Worm (Caenorhabditis elegans) whole organism, young adult: ENCODE data around the gene R151.10.

Source experiments
- B0336.3 ChIP-seq: fragments of 200-800 bp; sonication (Bioruptor generic); IDR thresholded peaks from 2 replicates; pipeline ENCODE4 v1.3.6; 2022; ENCODE audit warnings: missing genetic modification characterization, missing compliant biosample characterization
- D2030.7 ChIP-seq: fragments of 200-800 bp; sonication (Bioruptor generic); IDR thresholded peaks from 2 replicates; pipeline ENCODE4 v1.3.6; 2022; ENCODE audit warnings: missing genetic modification reagents, missing genetic modification characterization, missing compliant biosample characterization
- F33H1.4 ChIP-seq: fragments of 200-800 bp; sonication (Bioruptor generic); IDR thresholded peaks from 2 replicates; pipeline ENCODE4 v1.3.6; 2022; ENCODE audit warnings: missing genetic modification reagents, missing genetic modification characterization, missing compliant biosample characterization
- F39B2.1 ChIP-seq: fragments of 200-800 bp; sonication (Bioruptor generic); IDR thresholded peaks from 2 replicates; pipeline ENCODE4 v1.3.6; 2022; ENCODE audit warnings: missing genetic modification reagents, missing genetic modification characterization, missing compliant biosample characterization
- F57C9.4 ChIP-seq: sonication (generic microtip); optimal IDR thresholded peaks from 2 replicates; lab custom pipeline; 2017; ENCODE audit warnings: mild to moderate bottlenecking, missing genetic modification characterization, missing compliant biosample characterization
- T07F8.4 ChIP-seq: sonication (generic microtip); optimal IDR thresholded peaks from 2 replicates; lab custom pipeline; 2016; ENCODE audit warnings: mild to moderate bottlenecking, missing genetic modification characterization, moderate library complexity, missing compliant biosample characterization
- Y56A3A.18 ChIP-seq: fragments of 200-800 bp; sonication (Bioruptor generic); IDR thresholded peaks from 2 replicates; pipeline ENCODE4 v1.3.6; 2022; ENCODE audit warnings: missing genetic modification reagents, missing genetic modification characterization, missing compliant biosample characterization
- ZK185.1 ChIP-seq: sonication (generic microtip); optimal IDR thresholded peaks from 2 replicates; lab custom pipeline; 2016; ENCODE audit warnings: mild to moderate bottlenecking, missing genetic modification characterization, missing compliant biosample characterization; ENCODE audit not compliant: poor library complexity, severe bottlenecking
- attf-3 ChIP-seq: fragments of 200-800 bp; sonication (Bioruptor generic); conservative IDR thresholded peaks from 2 replicates; pipeline ENCODE4 v1.3.6; 2022; ENCODE audit warnings: missing genetic modification reagents, missing genetic modification characterization, missing compliant biosample characterization
- ceh-27 ChIP-seq: fragments of 200-800 bp; sonication (Bioruptor generic); optimal IDR thresholded peaks from 2 replicates; lab custom pipeline; 2018; ENCODE audit warnings: mild to moderate bottlenecking, missing genetic modification characterization, moderate library complexity, missing compliant biosample characterization
- ceh-79 ChIP-seq: sonication (generic microtip); optimal IDR thresholded peaks from 2 replicates; lab custom pipeline; 2017; ENCODE audit warnings: mild to moderate bottlenecking, missing genetic modification characterization, missing compliant biosample characterization
- dpl-1 ChIP-seq: fragments of 150-350 bp; optimal IDR thresholded peaks from 2 replicates; lab custom pipeline; 2014; ENCODE audit warnings: missing biosample characterization, missing genetic modification reagents, missing genetic modification characterization
- efl-1 ChIP-seq: fragments of 150-350 bp; optimal IDR thresholded peaks from 2 replicates; lab custom pipeline; 2014; ENCODE audit warnings: missing biosample characterization, missing genetic modification reagents, missing genetic modification characterization
- hmg-1.2 ChIP-seq: fragments of 200-800 bp; sonication (Bioruptor generic); IDR thresholded peaks from 2 replicates; pipeline ENCODE4 v1.3.6; 2022; ENCODE audit warnings: missing genetic modification reagents, missing genetic modification characterization, missing compliant biosample characterization
- hmg-20 ChIP-seq: fragments of 200-800 bp; sonication (Bioruptor generic); IDR thresholded peaks from 2 replicates; pipeline ENCODE4 v1.3.6; 2022; ENCODE audit warnings: missing genetic modification reagents, missing genetic modification characterization, missing compliant biosample characterization
- hsf-1 ChIP-seq: fragments of 200-800 bp; sonication (Bioruptor generic); IDR thresholded peaks from 2 replicates; pipeline ENCODE4 v1.3.6; 2022; ENCODE audit warnings: missing genetic modification reagents, missing genetic modification characterization, missing compliant biosample characterization
- let-526 ChIP-seq: fragments of 200-800 bp; sonication (Bioruptor generic); IDR thresholded peaks from 2 replicates; pipeline ENCODE4 v1.3.6; 2022; ENCODE audit warnings: missing genetic modification reagents, missing genetic modification characterization, missing compliant biosample characterization
- lin-35 ChIP-seq, 3 experiments: fragments of 150-350 bp in 2 of 3; sonication (generic microtip) in 1 of 3; optimal IDR thresholded peaks; 2 replicates each; lab custom pipeline; 2014 to 2018; ENCODE audit warnings: missing biosample characterization in 3 of 3, missing genetic modification characterization in 3 of 3, missing genetic modification reagents in 3 of 3
- lin-40 ChIP-seq: sonication (generic microtip); optimal IDR thresholded peaks from 2 replicates; lab custom pipeline; 2016; ENCODE audit warnings: missing genetic modification characterization, mild to moderate bottlenecking, missing compliant biosample characterization, missing genotype, missing genetic modification reagents
- lin-54 ChIP-seq: fragments of 200-800 bp; sonication (Bioruptor generic); optimal IDR thresholded peaks from 2 replicates; lab custom pipeline; 2018; ENCODE audit warnings: mild to moderate bottlenecking, missing genetic modification characterization, missing compliant biosample characterization
- lsl-1 ChIP-seq: fragments of 200-800 bp; sonication (Bioruptor generic); optimal IDR thresholded peaks from 2 replicates; lab custom pipeline; 2018; ENCODE audit warnings: mild to moderate bottlenecking, missing genetic modification characterization, moderate library complexity, missing compliant biosample characterization
- mcd-1 ChIP-seq: fragments of 200-800 bp; sonication (Bioruptor generic); IDR thresholded peaks from 2 replicates; pipeline ENCODE4 v1.3.6; 2022; ENCODE audit warnings: missing genetic modification reagents, missing genetic modification characterization, missing compliant biosample characterization
- mel-28 ChIP-seq: sonication (generic microtip); optimal IDR thresholded peaks from 2 replicates; lab custom pipeline; 2016; ENCODE audit warnings: borderline replicate concordance, mild to moderate bottlenecking, missing genetic modification characterization, missing compliant biosample characterization
- rcor-1 ChIP-seq: fragments of 200-800 bp; sonication (Bioruptor generic); IDR thresholded peaks from 2 replicates; pipeline ENCODE4 v1.3.6; 2022; ENCODE audit warnings: missing genetic modification reagents, missing genetic modification characterization, missing compliant biosample characterization
- rec-8 ChIP-seq, 2 experiments: sonication (generic microtip); optimal IDR thresholded peaks; 2 replicates each; lab custom pipeline; 2016; ENCODE audit warnings: mild to moderate bottlenecking in 2 of 2, missing genetic modification characterization in 2 of 2, missing genetic modification reagents in 2 of 2, missing genotype in 2 of 2, missing biosample characterization in 1 of 2, missing compliant biosample characterization in 1 of 2, moderate library complexity in 1 of 2
- snpc-1.3 ChIP-seq: sonication (generic microtip); optimal IDR thresholded peaks from 2 replicates; lab custom pipeline; 2017; ENCODE audit warnings: missing genetic modification characterization, mild to moderate bottlenecking, missing compliant biosample characterization, antibody characterized with exemption, moderate library complexity, missing genotype, missing genetic modification reagents; ENCODE audit not compliant: insufficient read depth
- snpc-4 ChIP-seq, 5 experiments: fragments of 150-350 bp in 1 of 5; sonication (generic microtip) in 4 of 5; optimal IDR thresholded peaks; 2 replicates each; lab custom pipeline; 2014 to 2018; ENCODE audit warnings: missing genetic modification characterization in 5 of 5, missing biosample characterization in 3 of 5, antibody characterized with exemption in 2 of 5, mild to moderate bottlenecking in 2 of 5, missing compliant biosample characterization in 2 of 5, missing genotype in 2 of 5, moderate library complexity in 2 of 5, missing genetic modification reagents in 1 of 5
- somi-1 ChIP-seq: fragments of 200-800 bp; sonication (Bioruptor generic); optimal IDR thresholded peaks from 2 replicates; lab custom pipeline; 2018; ENCODE audit warnings: mild to moderate bottlenecking, missing genetic modification characterization, missing compliant biosample characterization
- tbp1 ChIP-seq: fragments of 200-800 bp; sonication (Bioruptor generic); optimal IDR thresholded peaks from 2 replicates; lab custom pipeline; 2018; ENCODE audit warnings: mild to moderate bottlenecking, missing genetic modification characterization, missing compliant biosample characterization
- unc-130 ChIP-seq: sonication (generic microtip); optimal IDR thresholded peaks from 2 replicates; lab custom pipeline; 2016; ENCODE audit warnings: missing genetic modification reagents, missing genetic modification characterization, missing compliant biosample characterization
- zim-3 ChIP-seq: sonication (generic microtip); optimal IDR thresholded peaks from 2 replicates; lab custom pipeline; 2017; ENCODE audit warnings: mild to moderate bottlenecking, missing genetic modification characterization, moderate library complexity, missing compliant biosample characterization
- ztf-18 ChIP-seq: sonication (generic microtip); optimal IDR thresholded peaks from 2 replicates; lab custom pipeline; 2016; ENCODE audit warnings: missing genotype, mild to moderate bottlenecking, missing genetic modification characterization, missing compliant biosample characterization

Gene R151.10

DNA sequence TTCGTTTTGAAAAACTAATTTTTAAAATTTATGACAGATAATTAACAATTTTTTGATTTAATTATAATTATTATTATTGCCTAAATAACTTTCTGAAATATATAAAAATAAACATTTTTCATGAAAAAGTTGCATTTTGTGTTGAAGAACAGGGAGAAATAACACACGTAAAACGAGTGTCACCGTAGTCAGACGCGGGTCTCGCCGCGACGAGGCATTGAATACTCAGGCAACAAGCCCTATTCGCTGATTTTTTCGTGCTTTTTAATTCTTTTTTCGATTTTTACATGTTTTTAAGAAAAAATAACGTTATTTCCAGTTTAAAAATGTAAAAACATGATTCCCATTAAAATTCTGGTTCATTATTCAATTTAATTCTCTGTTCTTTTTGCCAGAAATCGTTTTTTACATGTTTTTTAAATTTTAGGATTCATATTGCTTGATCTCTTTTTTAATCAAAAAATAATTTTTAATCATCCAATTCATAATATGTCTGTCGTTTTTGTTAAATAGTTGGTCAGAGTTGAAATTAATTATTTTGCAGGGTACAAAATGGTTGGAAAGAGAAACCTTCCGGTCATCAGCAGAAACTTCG, 22.7 kb downstream of the R151.10 start, which contains the start of gene rpl-6 (continued):
- TF ChIP-seq snpc-1.3 (tag; lab: Kevin White, UChicago) (peak; percentile 76), F39B2.1 (GFP tag; lab: Robert Waterston, UW) (no peak), zim-3 (no peak), hmg-1.2 (GFP tag; lab: Robert Waterston, UW) (peak; percentile 86), lin-35 (GFP tag; optimal IDR thresholded peaks at IDR 0.05; lab: Kevin White, UChicago) (peak in 1 of 3 experiments; percentile 86), T07F8.4 (tag; lab: Kevin White, UChicago) (no peak)
- TF ChIP-seq, all 124 proteins: peak for 47

DNA sequence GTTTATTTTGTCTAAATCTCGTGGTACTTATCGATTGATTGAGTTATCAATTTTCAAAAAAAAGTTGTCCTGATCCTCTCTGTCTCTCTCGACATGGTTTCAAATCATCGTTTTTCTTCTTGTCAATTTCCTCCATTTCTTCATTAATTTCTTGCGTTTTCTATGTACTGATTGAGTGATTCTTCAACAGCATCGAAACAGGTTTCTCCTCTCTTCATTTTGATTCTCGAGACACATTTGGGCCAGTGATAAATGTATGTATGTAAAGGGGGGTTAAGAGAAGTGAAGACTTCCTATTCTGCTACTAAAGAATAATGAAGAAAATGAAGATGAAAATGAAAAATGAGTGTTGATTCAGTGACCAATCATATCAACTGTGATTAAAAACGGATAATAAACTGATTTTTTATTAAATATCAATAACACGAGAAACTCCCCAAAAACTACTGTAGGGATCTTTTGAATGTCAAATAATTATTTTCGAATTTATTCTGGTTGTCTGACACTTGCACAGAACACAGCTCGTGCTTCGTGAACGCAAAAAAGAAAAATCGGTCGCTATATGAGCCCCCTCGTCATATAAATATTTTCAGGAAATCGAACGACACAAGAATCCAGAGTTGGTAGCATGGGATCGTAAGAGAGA, 27.5 kb downstream of the R151.10 start:
- TF ChIP-seq somi-1 (GFP tag; lab: Kevin White, UChicago) (peak; percentile 26), lin-40 (tag; lab: Kevin White, UChicago) (peak; percentile 20), snpc-4 (GFP tag; optimal IDR thresholded peaks at IDR 0.05; lab: Kevin White, UChicago) (no peak), snpc-4 (tag; optimal IDR thresholded peaks at IDR 0.05; lab: Kevin White, UChicago) (no peak)

DNA sequence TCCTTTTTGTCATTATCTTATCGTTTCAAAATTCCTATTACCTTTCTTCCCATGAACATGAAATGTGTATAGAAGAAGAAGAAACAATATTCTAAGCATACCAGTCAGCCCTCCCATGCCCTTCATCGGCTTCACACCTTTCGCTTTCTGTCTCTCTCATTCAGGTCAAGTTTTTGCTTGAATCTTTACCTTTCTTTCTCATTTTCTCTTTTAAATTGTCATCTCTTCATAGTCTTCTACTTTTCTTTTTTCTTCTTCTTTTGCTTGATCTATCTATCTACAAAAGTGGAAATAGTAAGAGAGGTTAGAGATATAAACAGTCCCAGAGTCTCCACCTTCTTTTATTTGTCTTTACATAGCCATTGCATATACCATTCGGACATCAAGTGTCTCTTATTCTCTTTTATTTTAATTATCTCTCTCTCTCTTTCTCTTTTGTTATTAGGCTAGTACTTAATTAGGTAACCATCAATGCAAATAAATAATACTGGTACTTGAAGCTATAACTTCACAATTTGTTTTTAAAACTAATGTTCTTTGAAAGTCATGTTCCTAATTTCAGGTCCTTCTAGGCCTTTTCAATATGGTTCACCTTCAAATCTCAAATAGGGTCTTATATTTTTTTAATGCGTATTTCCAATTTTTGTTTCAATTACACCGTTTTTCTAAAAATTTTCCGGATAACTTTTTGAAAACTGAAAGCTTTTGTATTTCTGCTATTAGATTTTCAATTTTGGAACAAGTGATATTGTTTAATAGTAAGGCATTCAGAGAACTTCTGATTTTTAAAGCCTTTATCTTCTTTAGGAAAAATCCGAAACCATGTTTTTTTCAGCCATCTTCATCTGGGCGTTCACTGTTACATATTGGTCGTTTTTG, 29.1 kb downstream of the R151.10 start, which contains the start of gene dpy-31:
Gene dpy-31, plus strand, starts transcription at position 829 of the 879 bp plus-strand sequence.
- TF ChIP-seq hsf-1 (GFP tag; lab: Robert Waterston, UW) (no peak), Y56A3A.18 (no peak), tbp1 (GFP tag; lab: Kevin White, UChicago) (no peak), T07F8.4 (tag; lab: Kevin White, UChicago) (no peak)

DNA sequence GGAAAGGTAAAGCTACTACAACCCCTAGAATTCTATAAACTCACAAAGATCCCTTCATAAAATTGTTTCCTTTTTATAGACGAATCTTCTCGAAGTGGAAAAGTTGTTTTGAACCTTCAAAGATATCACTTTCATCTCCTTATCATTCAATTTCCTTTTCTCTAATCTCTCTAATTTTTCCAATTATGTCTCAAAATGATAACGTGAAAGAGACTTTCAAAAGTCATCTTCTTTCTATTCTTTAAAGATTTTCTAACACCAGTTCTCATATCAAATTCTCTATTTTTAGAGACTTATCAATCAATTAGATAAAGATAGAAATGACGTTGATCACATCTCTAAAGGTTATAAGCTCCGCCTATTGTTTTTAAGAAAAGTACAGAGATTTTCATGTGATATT, 31.3 kb downstream of the R151.10 start:
- TF ChIP-seq snpc-1.3 (tag; lab: Kevin White, UChicago): no peak
- no peak for TF ChIP-seq hmg-20 (GFP tag; lab: Robert Waterston, UW)
- TF ChIP-seq attf-3 (GFP tag; lab: Robert Waterston, UW): no peak
- TF ChIP-seq let-526: no peak

DNA sequence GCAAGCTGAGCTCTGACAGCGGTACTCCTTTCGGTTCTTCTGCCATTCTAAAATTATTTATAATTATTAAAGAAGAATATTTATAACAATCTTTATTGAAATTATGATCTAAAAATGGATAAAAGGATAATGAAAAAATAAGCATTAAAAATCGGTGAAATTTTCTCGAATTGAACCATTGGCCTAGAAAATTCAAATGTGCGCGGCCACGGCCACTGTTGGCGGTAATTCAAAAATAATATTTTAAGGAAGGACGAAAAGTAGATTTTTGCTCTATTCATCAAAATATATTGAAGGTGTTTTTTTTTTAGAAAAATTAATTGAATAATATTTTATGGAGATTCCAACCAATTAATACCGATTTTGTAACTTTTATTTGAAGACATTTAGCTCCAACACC, 31.9 kb downstream of the R151.10 start, which contains the start of gene pfd-5:
Gene pfd-5, minus strand, starts transcription at position 47 of the 400 bp plus-strand sequence.
- TF ChIP-seq F57C9.4 (tag; lab: Kevin White, UChicago) (no peak), unc-130 (GFP tag; lab: Kevin White, UChicago) (peak; percentile 66), F33H1.4 (GFP tag; lab: Robert Waterston, UW) (peak; percentile 63), rec-8 (tag; optimal IDR thresholded peaks at IDR 0.05; lab: Kevin White, UChicago) (no peak), B0336.3 (no peak), efl-1 (GFP tag; lab: Kevin White, UChicago) (peak; percentile 90), ceh-27 (GFP tag; lab: Kevin White, UChicago) (peak; percentile 50), lin-35 (GFP tag; optimal IDR thresholded peaks at IDR 0.05; lab: Kevin White, UChicago) (peak in 2 of 3 experiments; percentile 32 to 93), ztf-18 (peak; percentile 11), ZK185.1 (tag; lab: Kevin White, UChicago) (peak; percentile 55), lsl-1 (GFP tag; lab: Kevin White, UChicago) (peak; percentile 11), hsf-1 (GFP tag; lab: Robert Waterston, UW) (0 out of 2 replicates have a peak, but pooled peaks have one; percentile 46), rcor-1 (peak; percentile 60), D2030.7 (GFP tag; lab: Robert Waterston, UW) (peak; percentile 39), lin-54 (peak; percentile 98), snpc-4 (GFP tag; optimal IDR thresholded peaks at IDR 0.05; lab: Kevin White, UChicago) (no peak), snpc-4 (tag; optimal IDR thresholded peaks at IDR 0.05; lab: Kevin White, UChicago) (peak in 1 of 4 experiments; percentile 20), mcd-1 (GFP tag; lab: Robert Waterston, UW) (peak; percentile 55; the same call in 1 of the 2 replicates), ceh-79 (tag; lab: Kevin White, UChicago) (no peak), dpl-1 (GFP tag; lab: Kevin White, UChicago) (peak; percentile 70), mel-28 (tag; lab: Kevin White, UChicago) (no peak)
